Worm (Caenorhabditis elegans): ENCODE data around the gene F17E9.3.

DNA sequence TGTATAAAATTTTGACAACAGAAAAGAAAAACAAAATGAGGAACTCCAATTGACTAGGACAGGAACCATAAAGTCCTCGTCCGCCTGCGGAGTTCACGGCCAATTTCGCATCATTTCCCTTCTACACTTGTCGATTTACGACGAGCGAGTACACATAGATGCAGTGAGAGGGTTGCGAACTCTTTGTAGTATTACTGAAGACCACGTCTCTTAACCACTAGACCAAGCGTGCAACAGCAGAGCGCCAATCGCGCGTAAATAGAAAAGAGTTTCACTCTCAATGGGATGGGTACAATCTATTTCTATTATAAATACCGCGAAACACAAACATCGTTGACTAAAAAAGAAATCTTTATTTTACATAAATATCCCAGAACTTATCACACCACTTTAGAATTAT is 20.7 kb downstream of the F17E9.3 start:
- TF ChIP-seq Y67H2A.10 (GFP tag; conservative IDR thresholded peaks at IDR 0.05): 0 out of 2 replicates have a peak, but pooled peaks have one; percentile 43
- TF ChIP-seq aptf-2 (GFP tag; conservative IDR thresholded peaks at IDR 0.05): no peak
- TF ChIP-seq lin-54 (GFP tag; optimal IDR thresholded peaks at IDR 0.05): peak; percentile 63
- no peak for TF ChIP-seq dpl-1 (GFP tag; optimal IDR thresholded peaks at IDR 0.05)
- TF ChIP-seq nhr-179 (tag; optimal IDR thresholded peaks at IDR 0.05): no peak
